Fruit fly (Drosophila melanogaster) whole organism, larva: ENCODE results near the gene CG10194.

Experiments
- noc ChIP-seq: fragments of 200-800 bp; sonication (Bioruptor generic); optimal IDR thresholded peaks from 3 replicates; lab custom pipeline; 2019; ENCODE audit warnings: missing biosample characterization, mild to moderate bottlenecking, missing genetic modification characterization, moderate library complexity

Gene CG10194

dm6 chr2L:19489997-19490461 lies at the start of gene CG10194, which contains the start of gene CG18094:
Gene CG10194 (minus strand): TSS chr2L:19490104.
Gene CG18094 (plus strand): TSS chr2L:19490262.
- TF ChIP-seq noc (tag; lab: Kevin White, UChicago), result peak; percentile 80

DNA sequence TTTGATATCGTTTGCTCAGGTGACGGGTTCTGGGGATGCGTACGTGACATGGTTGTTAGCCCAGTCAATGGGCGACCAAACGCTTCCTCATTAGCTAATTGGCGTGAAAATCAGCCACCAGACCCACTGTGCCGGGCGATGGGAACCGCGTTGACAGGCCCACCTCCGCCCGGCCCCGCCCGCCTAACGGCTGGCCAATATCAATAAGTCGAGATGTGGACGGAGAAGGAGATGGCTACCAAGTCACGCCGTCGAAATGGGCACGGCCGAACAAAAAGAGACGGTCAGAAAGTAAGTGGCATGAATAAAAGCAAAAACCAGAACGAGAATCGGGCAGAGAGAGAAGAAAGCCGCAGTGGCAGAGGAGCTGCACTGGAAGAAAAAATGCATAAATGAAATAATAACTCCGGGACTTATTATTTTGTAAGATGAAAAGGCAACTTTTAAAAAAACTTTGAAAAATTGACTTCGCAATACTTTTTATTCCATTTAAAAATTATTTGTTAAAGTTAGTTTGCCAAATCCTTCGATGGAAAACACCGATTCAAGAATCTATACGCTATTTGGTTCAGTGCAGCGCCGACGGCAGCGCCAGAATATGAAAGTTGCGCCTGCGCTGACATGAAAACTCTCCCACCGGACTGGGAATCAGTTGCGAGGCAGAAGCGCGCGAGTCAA lies 48.0 kb upstream of the CG10194 start, which contains the start of gene CG13082:
Gene CG13082, plus strand, starts transcription at position 647 of the 678 bp plus-strand sequence.
- TF ChIP-seq noc (tag; lab: Kevin White, UChicago), result peak; percentile 68

DNA sequence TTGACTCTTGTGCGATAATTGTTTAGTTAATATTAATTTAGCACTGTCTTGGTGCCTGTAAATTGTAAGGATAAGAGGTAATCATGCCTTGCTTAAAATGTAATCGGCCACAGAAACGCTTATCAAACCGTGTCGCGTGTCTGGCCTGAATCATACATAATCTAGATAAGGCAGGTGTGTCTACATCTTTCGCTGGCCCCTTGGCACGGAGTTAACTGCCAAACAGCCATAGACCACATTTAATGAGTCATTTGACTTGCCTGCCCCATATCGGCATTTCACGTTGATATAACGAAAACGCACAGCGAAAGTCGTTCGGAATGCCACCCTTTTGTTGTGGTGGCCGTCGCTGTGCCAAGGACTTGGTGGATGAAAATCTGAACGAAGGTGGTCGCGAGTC lies 45.3 kb upstream of the CG10194 start, which contains the start of gene CG31697:
Gene CG31697, plus strand, starts transcription at position 215 of the 400 bp plus-strand sequence.
- no peak for TF ChIP-seq noc (tag; lab: Kevin White, UChicago)

DNA sequence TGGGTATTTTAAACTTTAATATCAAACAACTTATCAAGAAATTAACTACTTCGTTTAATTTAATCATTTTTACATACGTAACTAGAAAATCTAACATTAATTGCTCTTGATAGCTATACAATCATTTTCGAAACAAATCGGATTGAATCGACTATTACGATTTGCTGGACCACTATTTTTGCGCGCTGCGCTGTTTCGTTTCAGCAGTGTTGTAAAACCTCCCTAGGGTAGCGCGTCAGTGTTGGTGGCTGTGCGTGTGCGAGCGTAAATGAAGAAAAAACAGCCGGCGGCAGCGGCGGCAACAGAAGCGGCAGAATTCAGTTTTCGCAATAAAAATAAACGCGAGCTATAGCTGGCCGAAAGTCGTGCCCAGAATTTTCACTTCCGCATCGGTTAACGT lies 43.3 kb upstream of the CG10194 start, which contains the start of gene CG33116:
Gene CG33116, plus strand, starts transcription at position 233 of the 400 bp plus-strand sequence.
- peak; percentile 74 for TF ChIP-seq noc (tag; lab: Kevin White, UChicago)

DNA sequence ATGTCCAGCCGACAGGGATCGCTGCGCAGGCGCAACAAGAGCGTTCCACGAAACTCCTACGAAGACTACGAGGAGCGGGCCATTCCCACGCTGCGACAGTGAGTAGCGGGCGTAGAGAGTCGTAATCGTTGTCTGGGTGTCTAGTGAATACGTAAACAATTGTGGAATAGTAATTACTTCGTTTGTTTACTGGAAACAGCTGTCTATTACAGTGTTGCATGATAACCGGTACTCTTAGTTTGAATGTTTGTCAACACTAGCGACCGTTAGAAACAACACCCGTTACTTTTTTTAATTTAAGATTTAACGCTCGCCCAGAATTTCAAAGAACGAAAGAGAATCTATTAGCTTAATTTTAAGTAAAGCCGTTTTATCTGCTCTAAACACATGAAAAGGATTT lies 40.2 kb upstream of the CG10194 start, which contains the start of gene CG10165:
Gene CG10165, minus strand, starts transcription at position 214 of the 400 bp plus-strand sequence.
- TF ChIP-seq noc (tag; lab: Kevin White, UChicago), result no peak

DNA sequence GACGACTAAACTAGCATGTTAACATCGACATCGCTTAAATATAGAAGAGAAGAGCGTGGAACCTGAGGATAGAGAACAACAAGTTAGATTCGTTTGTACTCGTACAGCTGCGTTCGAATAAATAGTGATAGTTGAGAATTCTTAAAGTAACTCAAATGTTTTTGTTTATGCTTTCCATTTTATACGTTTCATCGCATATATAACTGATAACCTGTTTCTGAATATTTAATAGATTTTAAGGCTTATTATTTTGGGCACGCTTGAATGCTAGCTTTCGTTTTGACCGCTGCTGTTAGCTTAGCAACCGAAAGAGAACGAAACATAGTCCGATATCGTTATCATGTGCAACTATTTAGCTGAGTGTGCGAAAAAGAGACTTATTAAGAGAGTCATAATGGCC lies 38.4 kb upstream of the CG10194 start:
- TF ChIP-seq noc (tag; lab: Kevin White, UChicago), result peak; percentile 100

DNA sequence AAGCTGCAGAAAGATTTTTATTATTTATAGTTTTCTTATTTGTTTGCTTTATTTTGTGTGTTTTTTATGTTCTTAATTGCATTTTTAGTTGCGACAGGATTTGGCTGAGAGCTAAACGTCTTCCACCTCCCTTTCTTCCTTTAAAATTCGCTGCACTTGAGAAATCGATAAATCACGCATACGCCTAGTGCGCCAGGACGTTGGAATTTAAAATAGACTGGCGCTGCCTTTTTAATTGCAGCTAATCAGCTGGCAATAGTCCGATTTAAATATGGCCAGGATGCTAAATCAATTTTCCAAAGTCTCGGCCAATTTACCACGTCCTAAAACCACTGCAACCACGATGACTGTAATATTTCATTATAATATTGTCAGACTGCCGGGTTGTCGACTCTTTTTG lies 36.9 kb upstream of the CG10194 start:
- no peak for TF ChIP-seq noc (tag; lab: Kevin White, UChicago)

DNA sequence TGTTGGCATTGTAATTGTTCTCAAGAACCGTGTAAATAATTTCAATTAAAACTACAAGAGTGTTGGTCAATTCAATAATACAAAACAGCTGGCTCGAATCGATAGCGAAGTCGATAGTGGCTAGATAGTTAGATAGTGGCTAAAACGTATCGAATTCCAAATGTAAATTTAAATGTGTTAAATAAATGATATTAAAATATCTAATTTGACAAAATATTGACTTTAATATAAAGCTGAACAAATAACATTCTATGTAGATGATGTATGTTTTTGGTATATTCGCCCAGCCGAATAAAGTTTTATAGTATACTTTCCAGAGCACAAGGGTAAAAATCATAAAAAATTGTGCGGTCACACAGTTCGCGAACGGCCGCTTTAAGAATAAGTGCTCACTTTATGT lies 36.4 kb upstream of the CG10194 start, which contains the start of the genes Dpm1 and CG10137:
Gene Dpm1, minus strand, starts transcription at position 53 of the 400 bp plus-strand sequence.
Gene CG10137, plus strand, starts transcription at position 371 of the 400 bp plus-strand sequence.
- no peak for TF ChIP-seq noc (tag; lab: Kevin White, UChicago)

dm6 chr2L:19519611-19520010 lies 29.7 kb upstream of the CG10194 start:
- TF ChIP-seq noc (tag; lab: Kevin White, UChicago), result no peak

DNA sequence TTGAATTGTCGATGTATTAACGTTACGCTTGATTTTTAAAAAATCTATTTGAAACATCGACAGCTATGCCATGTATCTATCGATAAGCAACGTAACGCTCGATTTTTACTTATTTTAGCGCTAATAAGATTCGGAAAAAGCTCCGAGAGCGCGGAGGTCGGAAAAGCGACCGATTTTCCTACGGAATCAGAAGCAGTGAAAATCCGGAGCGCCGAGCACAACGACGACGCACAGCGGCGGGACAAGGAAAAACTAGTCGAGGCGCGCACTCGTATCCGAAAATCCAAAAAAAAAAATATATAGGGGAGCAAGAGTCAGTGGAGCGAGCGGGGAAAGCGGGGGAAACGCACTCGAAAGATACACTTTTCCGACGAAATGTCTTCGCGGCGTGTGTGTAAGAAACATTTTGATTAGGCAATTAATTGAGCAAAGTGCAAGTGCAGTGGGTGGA lies 28.8 kb upstream of the CG10194 start, which contains the start of gene CG10132:
Gene CG10132, plus strand, starts transcription at position 189 of the 451 bp plus-strand sequence.
- no peak for TF ChIP-seq noc (tag; lab: Kevin White, UChicago)

dm6 chr2L:19517154-19517814 lies 27.4 kb upstream of the CG10194 start, which contains the start of gene Hasp:
Gene Hasp (minus strand): TSS chr2L:19517204.
- no peak for TF ChIP-seq noc (tag; lab: Kevin White, UChicago)

dm6 chr2L:19516062-19516461 lies 26.2 kb upstream of the CG10194 start:
- TF ChIP-seq noc (tag; lab: Kevin White, UChicago), result no peak

DNA sequence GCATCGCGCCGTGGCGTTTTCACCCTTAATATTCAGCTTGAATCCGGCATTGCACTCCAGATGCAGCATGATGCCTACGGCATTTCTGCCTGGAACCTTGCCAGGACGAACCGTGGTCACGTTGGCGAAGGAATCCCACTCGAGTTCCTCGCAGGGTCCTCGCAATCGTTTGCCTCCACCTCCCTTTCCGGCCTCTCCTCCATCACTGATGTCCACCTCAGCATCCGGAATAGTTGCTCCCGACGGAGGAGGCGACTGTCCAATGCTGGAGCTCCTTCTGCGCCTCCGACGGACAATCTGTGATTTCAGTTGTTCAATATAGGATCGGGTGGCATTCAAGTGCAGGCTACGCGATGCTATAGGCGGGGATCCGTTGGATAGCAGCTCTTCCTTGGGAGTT lies 22.3 kb upstream of the CG10194 start:
- TF ChIP-seq noc (tag; lab: Kevin White, UChicago), result no peak

- TF ChIP-seq noc (tag; lab: Kevin White, UChicago), result no peak
Measured at dm6 chr2L:19508361-19508918, 18.5 kb upstream of the CG10194 start, which contains the start of gene cyst. Gene cyst (minus strand): TSS chr2L:19508764.

DNA sequence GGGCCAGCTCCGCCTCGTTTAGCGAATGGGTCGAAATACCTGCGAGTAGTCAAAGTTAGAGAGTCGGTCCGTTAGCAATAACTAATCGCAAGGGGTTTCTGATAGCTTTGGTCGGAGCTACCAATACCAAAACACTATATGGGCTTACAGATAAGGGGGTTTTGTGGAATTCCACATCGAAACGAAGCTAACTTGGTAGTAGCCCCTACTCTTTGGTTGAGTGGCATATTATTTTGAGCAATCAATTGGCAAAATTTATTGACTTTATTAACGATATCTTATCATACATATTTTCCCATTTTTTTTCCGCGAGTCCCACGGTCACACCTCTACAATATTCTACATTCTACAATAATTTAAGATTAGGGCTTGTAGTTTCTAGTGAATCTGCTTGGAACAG lies 16.4 kb upstream of the CG10194 start:
- TF ChIP-seq noc (tag; lab: Kevin White, UChicago), result no peak
